Fruit fly (Drosophila melanogaster): ENCODE results near the gene CG32687.

The CG32687 gene

dm6 chrX:10487105-10487504, at the start of gene CG32687:
Gene CG32687 (minus strand): TSS chrX:10487205.
- no peak for TF ChIP-seq dl (GFP tag; optimal IDR thresholded peaks at IDR 0.05; ENCODE audit: insufficient read depth in 1 of 2, partially characterized antibody in 2 of 2)
- TF ChIP-seq ey (GFP tag; optimal IDR thresholded peaks at IDR 0.05) = no peak
- TF ChIP-seq sv (GFP tag; optimal IDR thresholded peaks at IDR 0.05) = no peak
- TF ChIP-seq lola (GFP tag; optimal IDR thresholded peaks at IDR 0.05) = no peak
- no peak for TF ChIP-seq Hnf4 (GFP tag; optimal IDR thresholded peaks at IDR 0.05)
- no peak for TF ChIP-seq Myc (optimal IDR thresholded peaks at IDR 0.05)
- no peak for TF ChIP-seq rgr (GFP tag; optimal IDR thresholded peaks at IDR 0.05)
- no peak for TF ChIP-seq Hr78 (GFP tag; optimal IDR thresholded peaks at IDR 0.05)
- no peak for TF ChIP-seq Mio (GFP tag; optimal IDR thresholded peaks at IDR 0.05)
- TF ChIP-seq Jra (GFP tag; optimal IDR thresholded peaks at IDR 0.05) = no peak
- no peak for TF ChIP-seq Dif (GFP tag; optimal IDR thresholded peaks at IDR 0.05; ENCODE audit: partially characterized antibody)
- no peak for TF ChIP-seq fru (GFP tag; optimal IDR thresholded peaks at IDR 0.05)
- no peak for TF ChIP-seq h (GFP tag; optimal IDR thresholded peaks at IDR 0.05)
- TF ChIP-seq Rel (GFP tag; optimal IDR thresholded peaks at IDR 0.05) = no peak
- TF ChIP-seq Rel (tag; optimal IDR thresholded peaks at IDR 0.05) = no peak

DNA sequence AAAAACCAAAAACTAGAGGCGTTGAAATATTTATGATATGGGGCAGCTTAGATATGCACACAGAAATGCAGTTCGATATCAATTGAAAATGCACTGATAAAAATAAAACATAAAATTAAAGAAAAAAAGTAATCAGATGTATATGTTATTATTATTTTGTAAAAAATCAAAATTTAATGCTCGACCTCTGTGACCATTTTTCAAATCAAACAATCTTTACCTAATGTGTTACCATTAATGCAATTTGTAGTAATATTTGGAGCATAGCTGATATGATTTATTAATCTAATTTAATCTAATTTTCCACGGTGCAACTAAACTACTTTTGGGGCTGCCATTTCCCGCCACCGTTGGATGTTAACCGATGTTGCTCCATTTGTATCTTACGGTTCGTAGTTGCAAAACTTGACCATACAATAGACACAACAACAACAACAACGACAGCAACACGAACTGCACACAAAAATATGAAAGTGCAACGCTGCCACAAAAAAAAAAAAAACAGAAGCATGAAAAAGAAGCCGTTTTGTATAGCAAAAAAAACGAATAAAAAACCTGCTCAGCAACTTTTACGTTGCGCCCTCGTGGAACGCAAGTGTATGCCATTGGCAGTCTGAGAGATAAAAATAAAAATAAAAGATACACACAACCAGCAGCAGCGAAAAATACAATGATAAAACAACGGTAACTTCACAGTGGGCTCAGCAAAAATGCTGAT, 49.1 kb upstream of the CG32687 start:
- TF ChIP-seq CG32264 (GFP tag; optimal IDR thresholded peaks at IDR 0.05) = no peak
- TF ChIP-seq Abd-B (GFP tag; optimal IDR thresholded peaks at IDR 0.05) = no peak

- no peak for TF ChIP-seq dsf (GFP tag; optimal IDR thresholded peaks at IDR 0.05; ENCODE audit: borderline replicate concordance)
- no peak for TF ChIP-seq Vsx2 (GFP tag; optimal IDR thresholded peaks at IDR 0.05; ENCODE audit: partially characterized antibody)
- no peak for TF ChIP-seq Hnf4 (GFP tag; optimal IDR thresholded peaks at IDR 0.05)
- no peak for TF ChIP-seq CG9705 (GFP tag; optimal IDR thresholded peaks at IDR 0.05)
- no peak for TF ChIP-seq Abd-B (GFP tag; optimal IDR thresholded peaks at IDR 0.05)
- no peak for TF ChIP-seq usp (GFP tag; optimal IDR thresholded peaks at IDR 0.05)
- no peak for TF ChIP-seq fru (GFP tag; optimal IDR thresholded peaks at IDR 0.05)
- no peak for TF ChIP-seq dmrt93B (GFP tag; optimal IDR thresholded peaks at IDR 0.05)
- no peak for TF ChIP-seq br (GFP tag; optimal IDR thresholded peaks at IDR 0.05)
- TF ChIP-seq CrebA (GFP tag; optimal IDR thresholded peaks at IDR 0.05; ENCODE audit: borderline replicate concordance) = no peak
Measured at dm6 chrX:10535029-10535428, 48.0 kb upstream of the CG32687 start.

DNA sequence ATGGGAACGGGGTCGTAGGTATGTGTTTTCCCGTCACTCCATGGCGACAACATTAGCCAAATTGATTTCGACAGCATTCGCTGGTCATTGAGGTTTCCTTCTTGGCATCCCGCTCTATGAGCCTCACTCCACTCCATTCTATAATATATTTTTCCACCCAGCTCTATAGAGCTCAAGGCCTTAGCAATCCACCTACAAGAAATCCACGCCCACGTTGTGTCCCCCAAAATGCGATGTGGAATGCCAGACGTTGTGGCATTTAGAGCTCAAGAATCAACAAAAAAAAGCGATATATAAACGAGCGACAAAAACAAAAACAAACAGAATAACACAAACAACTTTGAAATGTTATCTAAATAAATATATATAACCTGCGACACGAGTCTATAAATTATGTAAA, 47.5 kb upstream of the CG32687 start:
- no peak for TF ChIP-seq jim (GFP tag; optimal IDR thresholded peaks at IDR 0.05)
- TF ChIP-seq Vsx2 (GFP tag; optimal IDR thresholded peaks at IDR 0.05; ENCODE audit: partially characterized antibody) = no peak
- no peak for TF ChIP-seq Sp1 (GFP tag; optimal IDR thresholded peaks at IDR 0.05)
- no peak for TF ChIP-seq dmrt93B (GFP tag; optimal IDR thresholded peaks at IDR 0.05)
- no peak for TF ChIP-seq sage (GFP tag; optimal IDR thresholded peaks at IDR 0.05)
- no peak for TF ChIP-seq h (GFP tag; optimal IDR thresholded peaks at IDR 0.05)
- TF ChIP-seq Abd-B (GFP tag; optimal IDR thresholded peaks at IDR 0.05) = no peak
- TF ChIP-seq psq (GFP tag; optimal IDR thresholded peaks at IDR 0.05) = no peak
- no peak for TF ChIP-seq Jra (GFP tag; optimal IDR thresholded peaks at IDR 0.05)
- TF ChIP-seq Mio (GFP tag; optimal IDR thresholded peaks at IDR 0.05) = no peak
- TF ChIP-seq pan (optimal IDR thresholded peaks at IDR 0.05) = no peak
- no peak for TF ChIP-seq CrebA (GFP tag; optimal IDR thresholded peaks at IDR 0.05; ENCODE audit: borderline replicate concordance)
- no peak for TF ChIP-seq dl (GFP tag; optimal IDR thresholded peaks at IDR 0.05; ENCODE audit: insufficient read depth in 1 of 2, partially characterized antibody in 2 of 2)
- TF ChIP-seq brk (GFP tag; optimal IDR thresholded peaks at IDR 0.05) = no peak
- TF ChIP-seq ey (GFP tag; optimal IDR thresholded peaks at IDR 0.05) = no peak
- no peak for TF ChIP-seq Hr83 (GFP tag; optimal IDR thresholded peaks at IDR 0.05; ENCODE audit: poor library complexity, severe bottlenecking)
- TF ChIP-seq lola (GFP tag; optimal IDR thresholded peaks at IDR 0.05) = no peak

Data from whole organism, wandering third instar larva.